Worm (Caenorhabditis elegans): ENCODE measurements around the gene F07A11.1.

DNA sequence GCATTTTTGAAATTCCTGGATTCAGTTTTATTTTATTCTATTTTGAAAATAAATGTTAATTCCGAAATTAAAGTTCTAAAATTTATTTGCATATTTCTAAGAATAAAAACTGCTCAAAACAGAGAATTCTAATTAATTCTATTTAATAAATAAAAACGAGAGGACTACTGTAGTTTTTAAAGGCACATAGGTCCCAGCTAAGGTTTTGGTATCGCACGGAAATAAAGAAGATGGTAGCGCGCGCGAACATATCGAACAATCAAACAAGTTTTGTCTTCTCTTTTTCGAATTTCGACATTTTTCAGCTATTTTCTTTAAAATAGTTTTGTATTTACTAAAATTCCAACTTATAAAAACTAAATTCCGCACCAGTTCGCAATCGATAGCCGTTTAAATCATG lies 14.1 kb downstream of the F07A11.1 start:
- TF ChIP-seq lsy-2 (tag; optimal IDR thresholded peaks at IDR 0.05) (no peak), nhr-237 (tag; optimal IDR thresholded peaks at IDR 0.05) (no peak), aly-2 (tag; optimal IDR thresholded peaks at IDR 0.05) (no peak)

Data from whole organism, L2 larva.